Fruit fly (Drosophila melanogaster): ENCODE results near the gene CG15530.

CG15530 gene

DNA sequence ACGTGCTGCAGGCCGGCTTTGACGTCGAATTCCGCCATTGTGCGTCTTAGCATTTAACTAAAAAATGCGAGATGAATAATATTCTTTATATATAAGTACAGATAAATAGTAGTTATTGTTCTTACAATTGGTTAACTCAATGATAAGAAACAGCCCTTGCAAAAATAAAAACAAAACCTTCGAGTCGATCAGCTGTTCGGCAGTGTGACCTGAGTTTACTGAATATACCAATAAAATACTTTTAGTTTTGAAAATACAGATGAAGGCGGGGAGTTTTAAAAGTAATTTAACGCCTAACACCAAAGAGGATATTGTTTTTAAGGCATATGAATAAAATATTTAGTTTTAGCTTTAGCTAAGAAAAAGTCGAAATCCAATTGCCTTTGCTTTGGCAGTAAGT is at the start of gene CG15530, which contains the start of gene CG1983:
Gene CG15530, plus strand, starts transcription at position 384 of the 400 bp plus-strand sequence.
Gene CG1983, minus strand, starts transcription at position 207 of the 400 bp plus-strand sequence.
- TF ChIP-seq CG8478 (optimal IDR thresholded peaks at IDR 0.05) (no peak), pan (optimal IDR thresholded peaks at IDR 0.05) (no peak), usp (GFP tag; optimal IDR thresholded peaks at IDR 0.05) (no peak), psq (optimal IDR thresholded peaks at IDR 0.05) (no peak), Dll (optimal IDR thresholded peaks at IDR 0.05) (no peak)

DNA sequence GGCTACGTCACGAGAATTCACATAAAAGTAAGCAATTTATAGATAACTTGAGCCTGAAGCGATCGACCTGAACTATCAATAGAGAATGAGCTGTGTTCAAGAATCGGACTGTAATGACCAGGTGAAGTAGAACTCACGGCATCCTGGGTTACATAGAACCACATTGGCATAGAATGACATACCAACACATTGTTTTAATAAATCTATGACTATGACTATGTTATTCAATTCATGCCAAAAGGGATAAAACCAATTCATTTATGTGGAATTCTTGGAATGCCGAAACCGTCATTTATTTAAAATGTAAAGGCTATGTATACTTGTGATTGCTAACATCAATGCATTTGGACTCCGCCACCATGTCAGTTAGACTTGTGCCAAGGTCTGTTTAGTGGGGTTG is 48.7 kb upstream of the CG15530 start, which contains the start of gene Ppi1:
Gene Ppi1, minus strand, starts transcription at position 101 of the 400 bp plus-strand sequence.
- TF ChIP-seq EcR (GFP tag; optimal IDR thresholded peaks at IDR 0.05) (no peak), pan (optimal IDR thresholded peaks at IDR 0.05) (no peak), usp (GFP tag; optimal IDR thresholded peaks at IDR 0.05) (no peak), CG8478 (optimal IDR thresholded peaks at IDR 0.05) (no peak), Dll (optimal IDR thresholded peaks at IDR 0.05) (no peak), psq (optimal IDR thresholded peaks at IDR 0.05) (no peak)

DNA sequence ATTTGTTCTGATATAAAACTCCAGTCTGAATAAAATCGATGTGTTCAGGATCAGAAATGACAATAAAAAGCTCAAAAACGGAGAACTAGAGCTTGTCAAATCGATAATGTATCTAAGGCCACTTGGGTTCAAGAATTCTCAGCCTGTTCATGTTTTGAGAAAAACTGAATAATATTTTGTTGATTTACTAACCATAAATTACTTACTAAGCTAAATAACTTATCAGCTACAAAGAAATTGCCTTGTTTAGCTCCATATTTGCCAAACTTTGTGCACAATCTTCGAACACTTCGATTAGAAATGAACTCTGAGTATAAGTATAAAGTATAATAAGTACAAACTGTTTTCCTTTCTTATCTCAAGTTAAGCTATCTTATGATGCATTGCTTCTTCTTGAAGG is 45.4 kb upstream of the CG15530 start, which contains the start of gene CG31029:
Gene CG31029, minus strand, starts transcription at position 101 of the 400 bp plus-strand sequence.
- no peak for TF ChIP-seq pan (optimal IDR thresholded peaks at IDR 0.05)
- no peak for TF ChIP-seq CG8478 (optimal IDR thresholded peaks at IDR 0.05)
- no peak for TF ChIP-seq Dll (optimal IDR thresholded peaks at IDR 0.05)
- TF ChIP-seq psq (optimal IDR thresholded peaks at IDR 0.05) = no peak
- no peak for TF ChIP-seq EcR (GFP tag; optimal IDR thresholded peaks at IDR 0.05)
- TF ChIP-seq usp (GFP tag; optimal IDR thresholded peaks at IDR 0.05) = no peak

DNA sequence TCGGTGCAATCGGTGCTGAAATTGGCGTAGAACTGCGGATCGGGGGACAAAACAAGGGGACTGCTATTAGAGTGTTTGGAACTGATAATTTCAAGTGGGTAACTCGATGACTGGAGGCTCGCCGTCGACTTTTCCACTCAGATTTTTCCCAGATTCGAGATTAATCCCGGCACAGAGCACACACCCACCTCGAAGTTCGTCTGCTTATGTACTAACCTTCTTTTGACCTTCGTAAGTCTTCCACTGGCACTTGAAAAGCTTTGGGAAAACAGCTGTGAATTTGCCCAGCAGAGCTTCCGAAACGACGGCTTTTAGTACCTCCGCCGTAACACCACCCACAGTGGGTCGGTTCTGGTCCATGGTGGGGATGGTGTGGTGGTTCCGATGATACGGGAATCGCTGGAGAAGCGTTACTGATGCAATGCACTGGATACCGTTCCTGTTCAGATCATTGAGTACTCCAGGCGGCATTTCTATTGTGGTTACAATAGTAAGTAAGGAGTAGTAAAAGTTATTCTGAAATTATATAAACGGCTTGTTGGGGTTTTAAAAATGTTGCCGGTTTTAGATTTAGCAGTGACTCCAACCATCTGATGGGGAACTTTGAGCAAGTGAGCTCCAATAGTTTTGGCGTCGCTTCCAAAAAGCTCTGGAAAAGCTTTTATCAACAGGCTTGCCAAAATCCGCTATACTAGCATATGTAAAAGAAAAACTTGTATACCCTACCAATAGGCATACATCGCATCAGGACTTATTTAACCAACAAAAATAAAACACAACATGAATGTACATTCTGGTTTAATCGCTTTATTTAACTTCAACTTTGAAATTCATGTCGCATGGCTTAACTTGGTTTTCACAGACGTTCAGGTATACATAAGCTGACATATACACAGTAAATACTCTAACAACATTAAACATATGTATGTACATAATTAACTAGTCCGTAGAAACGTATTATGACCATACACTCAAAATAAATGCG is 43.3 kb upstream of the CG15530 start, which contains the start of gene Tpi:
Gene Tpi, minus strand, starts transcription at position 537 of the 985 bp plus-strand sequence.
- peak; percentile 61 for TF ChIP-seq CG8478 (optimal IDR thresholded peaks at IDR 0.05)
- no peak for TF ChIP-seq psq (optimal IDR thresholded peaks at IDR 0.05)

DNA sequence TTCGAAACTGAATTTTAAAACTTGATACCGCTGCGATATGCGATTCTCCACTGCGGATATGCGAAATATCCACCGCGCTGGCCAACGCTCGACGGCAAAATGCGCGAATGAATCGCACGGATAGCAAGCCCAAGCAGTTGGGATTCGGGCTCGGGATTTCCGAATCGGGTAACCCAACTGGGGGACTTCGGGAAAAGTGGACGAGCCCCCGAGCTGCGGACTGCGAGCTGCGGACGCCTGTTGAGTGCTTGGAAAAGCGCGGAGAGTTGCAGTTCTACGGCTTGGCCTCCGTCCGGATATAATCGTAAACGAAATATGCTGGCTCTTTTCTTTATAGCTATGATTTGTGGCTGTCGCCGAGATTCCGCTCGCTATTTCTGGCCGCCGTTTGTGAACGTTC is 28.2 kb upstream of the CG15530 start, which contains the start of gene AdoR:
Gene AdoR, minus strand, starts transcription at position 101 of the 400 bp plus-strand sequence.
- no peak for TF ChIP-seq psq (optimal IDR thresholded peaks at IDR 0.05)

DNA sequence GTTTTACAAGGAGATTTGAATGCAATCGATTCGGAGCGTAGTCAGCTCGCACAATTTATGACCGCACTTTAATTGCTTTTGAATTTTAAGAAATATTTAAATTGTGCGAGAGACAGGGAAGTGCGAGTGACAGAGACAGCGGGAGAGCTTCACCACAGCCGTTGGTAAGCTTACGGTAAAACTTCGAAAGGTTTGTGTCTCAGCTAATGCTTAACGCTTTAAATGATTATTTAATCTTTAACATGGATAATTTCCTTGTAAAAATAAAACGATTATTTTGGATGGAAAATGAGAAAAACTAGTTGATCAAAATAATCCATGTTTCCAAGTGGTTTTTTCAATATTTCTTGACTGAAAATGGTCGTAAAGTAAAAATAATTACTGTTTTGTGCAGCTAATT is 27.1 kb upstream of the CG15530 start:
- TF ChIP-seq EcR (GFP tag; optimal IDR thresholded peaks at IDR 0.05) (no peak), psq (optimal IDR thresholded peaks at IDR 0.05) (no peak), pan (optimal IDR thresholded peaks at IDR 0.05) (no peak), usp (GFP tag; optimal IDR thresholded peaks at IDR 0.05) (no peak), CG8478 (optimal IDR thresholded peaks at IDR 0.05) (no peak), Dll (optimal IDR thresholded peaks at IDR 0.05) (no peak)

DNA sequence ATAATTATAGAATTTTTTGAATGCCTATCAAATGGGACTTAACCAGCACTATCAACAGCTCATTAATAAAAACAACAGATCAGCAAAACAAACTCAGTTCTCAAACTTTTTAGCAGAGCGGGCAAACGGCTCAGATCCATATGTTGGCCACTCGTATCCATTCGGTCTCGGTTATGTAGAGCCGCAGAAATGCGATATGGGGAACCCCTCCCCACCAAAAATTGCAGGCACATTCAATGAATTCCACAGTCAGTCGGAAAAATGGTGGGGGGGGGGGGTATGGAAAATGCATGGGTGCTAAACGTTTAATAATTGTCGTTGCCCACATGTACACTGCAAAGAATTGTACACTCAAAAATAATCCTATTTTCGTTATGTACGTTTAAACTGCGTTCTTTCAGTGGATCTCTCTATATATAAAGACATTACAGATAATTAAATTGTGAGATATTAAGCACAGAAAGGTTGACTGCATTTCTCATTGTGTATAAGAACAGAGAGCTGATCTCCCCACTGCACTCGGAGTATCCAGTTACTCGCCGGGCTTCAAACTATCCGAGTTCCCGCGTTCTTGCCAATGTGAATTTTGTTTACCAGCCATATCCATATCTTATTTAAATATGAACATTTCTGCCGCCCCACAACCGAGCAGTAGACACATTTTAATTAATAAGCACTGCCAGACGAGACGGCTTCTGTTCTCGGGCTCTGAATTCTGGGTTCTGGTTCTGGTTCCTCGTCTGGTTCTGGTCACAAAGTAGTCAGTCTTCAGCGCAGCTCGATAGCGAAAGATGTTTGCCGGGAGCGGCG is 26.2 kb upstream of the CG15530 start, which contains the start of gene CG15529:
Gene CG15529, plus strand, starts transcription at position 760 of the 810 bp plus-strand sequence.
- TF ChIP-seq psq (optimal IDR thresholded peaks at IDR 0.05) (no peak), CG8478 (optimal IDR thresholded peaks at IDR 0.05) (no peak), usp (GFP tag; optimal IDR thresholded peaks at IDR 0.05) (no peak), Dll (optimal IDR thresholded peaks at IDR 0.05) (no peak), pan (optimal IDR thresholded peaks at IDR 0.05) (no peak), EcR (GFP tag; optimal IDR thresholded peaks at IDR 0.05) (no peak)

DNA sequence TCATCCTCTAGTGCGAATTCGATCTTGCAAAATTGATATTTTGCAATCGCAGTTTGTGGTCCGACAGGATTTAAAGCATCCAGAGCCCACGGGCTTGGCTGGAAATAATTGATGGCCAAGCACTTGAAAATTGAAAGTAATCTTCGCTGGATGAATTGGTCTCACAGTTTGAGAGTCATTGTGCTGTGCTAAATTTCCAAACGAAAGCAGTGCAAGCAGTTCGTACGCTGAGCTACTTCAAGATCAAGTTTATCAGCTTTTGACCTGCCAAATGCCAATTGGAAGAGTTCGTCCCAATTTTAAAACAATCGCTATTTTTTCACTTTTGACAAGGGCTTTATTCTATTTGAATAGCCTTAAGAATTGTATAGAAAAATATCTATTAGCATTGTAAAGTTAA is 23.8 kb upstream of the CG15530 start:
- no peak for TF ChIP-seq Dll (optimal IDR thresholded peaks at IDR 0.05)
- no peak for TF ChIP-seq psq (optimal IDR thresholded peaks at IDR 0.05)
- TF ChIP-seq pan (optimal IDR thresholded peaks at IDR 0.05) = no peak
- TF ChIP-seq CG8478 (optimal IDR thresholded peaks at IDR 0.05) = no peak
- TF ChIP-seq usp (GFP tag; optimal IDR thresholded peaks at IDR 0.05) = no peak
- no peak for TF ChIP-seq EcR (GFP tag; optimal IDR thresholded peaks at IDR 0.05)

DNA sequence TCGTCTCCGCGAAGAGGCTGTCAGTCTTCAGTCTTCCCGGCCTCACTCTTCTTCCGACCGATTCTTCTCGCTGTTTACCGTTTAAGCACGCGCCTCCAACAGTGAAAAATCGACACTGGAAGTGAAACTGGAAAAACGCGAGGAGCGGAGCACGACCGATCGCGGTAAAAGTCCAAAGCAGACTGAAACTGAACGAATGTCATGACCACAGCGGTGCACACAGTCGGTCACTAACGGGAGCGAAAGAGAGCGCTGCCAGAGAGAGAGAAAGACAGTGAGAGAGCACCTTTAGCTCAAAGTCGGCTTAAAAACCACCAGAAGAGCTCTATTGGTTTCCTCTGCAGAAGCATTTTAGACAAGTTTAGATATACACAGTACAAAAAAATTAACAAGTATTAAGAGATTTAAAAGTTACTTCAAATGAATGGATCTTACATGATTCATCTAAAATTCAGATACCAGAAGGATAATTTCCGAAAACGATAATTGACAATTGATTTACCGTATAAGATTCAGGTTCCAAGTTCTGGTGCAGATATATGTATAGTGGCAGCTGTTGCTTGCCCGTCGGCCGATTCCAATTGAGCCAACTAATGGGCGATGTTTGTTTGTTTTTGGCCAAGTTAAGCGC is 17.2 kb upstream of the CG15530 start, which contains the start of gene CG11498:
Gene CG11498, minus strand, starts transcription at position 162 of the 631 bp plus-strand sequence.
- TF ChIP-seq usp (GFP tag; optimal IDR thresholded peaks at IDR 0.05) = no peak
- no peak for TF ChIP-seq CG8478 (optimal IDR thresholded peaks at IDR 0.05)
- no peak for TF ChIP-seq pan (optimal IDR thresholded peaks at IDR 0.05)
- no peak for TF ChIP-seq psq (optimal IDR thresholded peaks at IDR 0.05)
- no peak for TF ChIP-seq EcR (GFP tag; optimal IDR thresholded peaks at IDR 0.05)
- TF ChIP-seq Dll (optimal IDR thresholded peaks at IDR 0.05) = no peak

DNA sequence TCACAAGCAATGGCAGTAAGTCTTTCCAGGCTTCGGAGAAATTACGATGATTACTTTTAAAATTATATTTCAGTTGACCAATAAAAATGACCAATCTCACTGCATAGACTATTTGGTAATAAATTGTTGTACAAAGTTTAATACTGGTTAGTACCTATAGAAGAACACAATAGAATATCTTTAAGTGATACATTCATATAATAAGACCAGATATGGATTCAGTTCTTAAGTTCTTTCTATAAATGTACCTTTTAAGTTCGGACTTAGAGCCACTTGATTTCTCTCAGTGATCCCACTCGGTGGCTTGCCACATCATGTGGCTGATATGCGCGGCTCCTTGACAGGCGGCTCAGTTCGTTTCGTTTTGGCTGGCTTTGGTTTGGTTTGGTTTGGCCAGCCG is 14.4 kb upstream of the CG15530 start:
- TF ChIP-seq usp (GFP tag; optimal IDR thresholded peaks at IDR 0.05) = no peak
- TF ChIP-seq EcR (GFP tag; optimal IDR thresholded peaks at IDR 0.05) = no peak
- no peak for TF ChIP-seq pan (optimal IDR thresholded peaks at IDR 0.05)
- TF ChIP-seq Dll (optimal IDR thresholded peaks at IDR 0.05) = no peak
- no peak for TF ChIP-seq psq (optimal IDR thresholded peaks at IDR 0.05)
- no peak for TF ChIP-seq CG8478 (optimal IDR thresholded peaks at IDR 0.05)

DNA sequence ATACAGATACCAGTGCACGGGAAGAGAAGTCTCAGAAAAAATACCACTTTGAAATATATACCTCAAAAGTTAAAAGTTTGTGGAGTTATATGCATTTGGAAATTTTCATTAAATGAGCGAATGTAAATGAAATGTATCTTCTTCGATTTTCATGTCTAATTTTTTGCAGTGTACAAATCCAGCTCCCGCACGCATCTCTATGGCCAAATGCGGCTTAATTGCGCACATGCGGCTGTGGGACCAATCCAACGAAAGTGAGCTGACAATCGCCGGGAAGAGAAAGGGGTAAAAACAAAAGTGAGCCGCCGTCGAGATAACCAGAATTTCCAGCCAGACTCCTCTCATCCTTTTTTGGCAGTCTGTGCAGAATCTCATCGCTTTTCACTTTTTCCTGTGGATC is 13.5 kb upstream of the CG15530 start:
- TF ChIP-seq usp (GFP tag; optimal IDR thresholded peaks at IDR 0.05) (no peak), EcR (GFP tag; optimal IDR thresholded peaks at IDR 0.05) (no peak), CG8478 (optimal IDR thresholded peaks at IDR 0.05) (no peak)

Data from whole organism.